Fruit fly (Drosophila melanogaster) whole organism, wandering third instar larva: ENCODE results near the gene RpS28-like.

Experiments used
- CrebA ChIP-seq: fragments of 200-800 bp; sonication (Bioruptor generic); optimal IDR thresholded peaks from 2 replicates; lab custom pipeline; 2016; ENCODE audit warnings: missing biosample characterization, mild to moderate bottlenecking, missing genetic modification characterization, borderline replicate concordance
- Dfd ChIP-seq: fragments of >200 bp; optimal IDR thresholded peaks from 2 replicates; lab custom pipeline; 2017; ENCODE audit warnings: missing biosample characterization, missing genetic modification characterization
- Dif ChIP-seq: fragments of 200-275, 200-300 bp; sonication (Bioruptor generic); optimal IDR thresholded peaks from 2 replicates; lab custom pipeline; 2018; ENCODE audit warnings: missing biosample characterization, missing genetic modification characterization; ENCODE audit not compliant: partially characterized antibody
- Myc ChIP-seq: fragments of >200 bp; optimal IDR thresholded peaks from 2 replicates; lab custom pipeline; 2017
- h ChIP-seq: fragments of 200-800 bp; sonication (Bioruptor generic); optimal IDR thresholded peaks from 3 replicates; lab custom pipeline; 2016; ENCODE audit warnings: missing biosample characterization, mild to moderate bottlenecking, missing genetic modification characterization
- jim ChIP-seq: fragments of 175-275, 200-325 bp; sonication (Bioruptor generic); optimal IDR thresholded peaks from 2 replicates; lab custom pipeline; 2016; ENCODE audit warnings: missing biosample characterization, mild to moderate bottlenecking, missing genetic modification characterization
- lola ChIP-seq: fragments of >200 bp; optimal IDR thresholded peaks from 2 replicates; lab custom pipeline; 2017; ENCODE audit warnings: missing biosample characterization, missing genetic modification characterization
- pan ChIP-seq: fragments of >200 bp; optimal IDR thresholded peaks from 2 replicates; lab custom pipeline; 2017
- psq ChIP-seq: fragments of 200-800 bp; sonication (Bioruptor generic); optimal IDR thresholded peaks from 3 replicates; lab custom pipeline; 2017; ENCODE audit warnings: missing biosample characterization, mild to moderate bottlenecking, missing genetic modification characterization, moderate library complexity

dm6 chr2L:9397888-9398287, 38.7 kb upstream of the RpS28-like start, which contains the start of gene CG4438:
- no peak for TF ChIP-seq psq (GFP tag; lab: Kevin White, UChicago)
- no peak for TF ChIP-seq pan (lab: Kevin White, UChicago)
- TF ChIP-seq lola (GFP tag; lab: Kevin White, UChicago) = no peak
- TF ChIP-seq Myc (lab: Kevin White, UChicago) = no peak
- TF ChIP-seq CrebA = no peak
- no peak for TF ChIP-seq h (GFP tag; lab: Kevin White, UChicago)
- TF ChIP-seq Dfd = no peak
- TF ChIP-seq Dif = no peak
- TF ChIP-seq jim = no peak
